Fruit fly (Drosophila melanogaster) whole organism, embryonic: ENCODE measurements around the gene ham.

ENCODE experiments used
- Abd-B ChIP-seq: fragments of 200-800 bp; sonication (Bioruptor generic); optimal IDR thresholded peaks from 2 replicates; lab custom pipeline; 2018; ENCODE audit warnings: missing biosample characterization, mild to moderate bottlenecking, missing genetic modification characterization, moderate library complexity
- Atf-2 ChIP-seq: fragments of 200-800 bp; sonication (Bioruptor generic); optimal IDR thresholded peaks from 2 replicates; lab custom pipeline; 2016; ENCODE audit warnings: missing biosample characterization, missing genetic modification characterization
- Atf3 ChIP-seq: fragments of 200-800 bp; sonication (Bioruptor generic); optimal IDR thresholded peaks from 3 replicates; lab custom pipeline; 2016; ENCODE audit warnings: missing biosample characterization, missing genetic modification characterization
- Awh ChIP-seq: fragments of 200-800 bp; sonication (Bioruptor generic); IDR thresholded peaks from 2 replicates; pipeline ENCODE4, ENCODE4 v1.3.6; 2022; ENCODE audit warnings: missing biosample characterization, missing genetic modification characterization
- CG10209 ChIP-seq: fragments of 200-800 bp; sonication (Bioruptor generic); optimal IDR thresholded peaks from 3 replicates; lab custom pipeline; 2017; ENCODE audit warnings: missing biosample characterization, mild to moderate bottlenecking, missing genetic modification characterization, missing genetic modification reagents
- CG10979 ChIP-seq: fragments of 200-800 bp; sonication (Bioruptor generic); optimal IDR thresholded peaks from 2 replicates; lab custom pipeline; 2018; ENCODE audit warnings: missing biosample characterization, mild to moderate bottlenecking, missing genetic modification characterization, moderate library complexity
- CG11695 ChIP-seq: fragments of 200-800 bp; sonication (Bioruptor generic); IDR thresholded peaks from 3 replicates; pipeline ENCODE4 v1.3.6; 2022; ENCODE audit warnings: missing biosample characterization, missing genetic modification characterization
- CG12391 ChIP-seq: fragments of 200-800 bp; sonication (Bioruptor generic); optimal IDR thresholded peaks from 3 replicates; lab custom pipeline; 2018; ENCODE audit warnings: missing biosample characterization, mild to moderate bottlenecking, missing genetic modification characterization, moderate library complexity
- CG12769 ChIP-seq: fragments of 200-800 bp; sonication (Bioruptor generic); optimal IDR thresholded peaks from 2 replicates; lab custom pipeline; 2019; ENCODE audit warnings: missing biosample characterization, mild to moderate bottlenecking, missing genetic modification characterization, moderate library complexity
- CG17328 ChIP-seq: fragments of 200-800 bp; sonication (Bioruptor generic); IDR thresholded peaks from 2 replicates; pipeline ENCODE4 v1.3.6; 2022; ENCODE audit warnings: missing biosample characterization, missing genetic modification characterization
- CG17829 ChIP-seq: fragments of 200-800 bp; optimal IDR thresholded peaks from 2 replicates; lab custom pipeline; 2019; ENCODE audit warnings: missing biosample characterization, mild to moderate bottlenecking, missing genetic modification characterization, moderate library complexity
- CG18262 ChIP-seq: fragments of 200-800 bp; optimal IDR thresholded peaks from 3 replicates; lab custom pipeline; 2019; ENCODE audit warnings: missing biosample characterization, mild to moderate bottlenecking, missing genetic modification characterization, moderate library complexity
- CG18599 ChIP-seq: fragments of 200-800 bp; sonication (Bioruptor generic); optimal IDR thresholded peaks from 3 replicates; lab custom pipeline; 2017; ENCODE audit warnings: missing biosample characterization, missing genetic modification characterization, mild to moderate bottlenecking, moderate library complexity, missing genetic modification reagents
- CG2116 ChIP-seq: fragments of 200-800 bp; sonication (Bioruptor generic); optimal IDR thresholded peaks from 3 replicates; lab custom pipeline; 2018; ENCODE audit warnings: missing biosample characterization, mild to moderate bottlenecking, missing genetic modification characterization
- CG30403 ChIP-seq: fragments of 200-800 bp; sonication (Bioruptor generic); optimal IDR thresholded peaks from 3 replicates; lab custom pipeline; 2016; ENCODE audit warnings: missing biosample characterization, missing genetic modification characterization
- CG31388 ChIP-seq: fragments of 200-800 bp; sonication (Bioruptor generic); optimal IDR thresholded peaks from 2 replicates; lab custom pipeline; 2016; ENCODE audit warnings: missing biosample characterization, missing genetic modification characterization
- CG3163 ChIP-seq: fragments of 200-800 bp; sonication (Bioruptor generic); optimal IDR thresholded peaks from 3 replicates; lab custom pipeline; 2016; ENCODE audit warnings: missing biosample characterization, missing genetic modification characterization
- CG3726 ChIP-seq: fragments of 200-800 bp; sonication (Bioruptor generic); IDR thresholded peaks from 3 replicates; pipeline ENCODE4, ENCODE4 v1.3.6; 2022; ENCODE audit warnings: missing biosample characterization, missing genetic modification characterization
- CG4424 ChIP-seq: fragments of 200-800 bp; sonication (Bioruptor generic); optimal IDR thresholded peaks from 3 replicates; lab custom pipeline; 2016; ENCODE audit warnings: missing biosample characterization, missing genetic modification characterization
- CG4730 ChIP-seq: fragments of 200-800 bp; sonication (Bioruptor generic); IDR thresholded peaks from 2 replicates; pipeline ENCODE4 v1.3.6; 2022; ENCODE audit warnings: missing biosample characterization, missing genetic modification characterization
- CG4854 ChIP-seq: fragments of 200-800 bp; sonication (Bioruptor generic); optimal IDR thresholded peaks from 2 replicates; lab custom pipeline; 2016; ENCODE audit warnings: missing biosample characterization, missing genetic modification characterization, inconsistent platforms
- CG7271 ChIP-seq: fragments of 200-800 bp; sonication (Bioruptor generic); optimal IDR thresholded peaks from 2 replicates; lab custom pipeline; 2018; ENCODE audit warnings: missing biosample characterization, mild to moderate bottlenecking, missing genetic modification characterization, moderate library complexity
- CG7556 ChIP-seq: fragments of 200-800 bp; sonication (Bioruptor generic); optimal IDR thresholded peaks from 2 replicates; lab custom pipeline; 2017; ENCODE audit warnings: missing biosample characterization, mild to moderate bottlenecking, missing genetic modification characterization
- CG9727 ChIP-seq: fragments of 200-800 bp; sonication (Bioruptor generic); optimal IDR thresholded peaks from 3 replicates; lab custom pipeline; 2017; ENCODE audit warnings: missing biosample characterization, mild to moderate bottlenecking, missing genetic modification characterization
- CkIIα-i1 ChIP-seq: fragments of 200-800 bp; sonication (Bioruptor generic); IDR thresholded peaks from 2 replicates; pipeline ENCODE4 v1.3.6; 2022; ENCODE audit warnings: missing biosample characterization, missing genetic modification characterization
- Dip2 ChIP-seq: fragments of 200-800 bp; sonication (Bioruptor generic); IDR thresholded peaks from 2 replicates; pipeline ENCODE4 v1.3.6; 2022; ENCODE audit warnings: missing biosample characterization, missing genetic modification characterization
- Dll ChIP-seq: fragments of 200-800 bp; sonication (Bioruptor generic); IDR thresholded peaks from 4 replicates; pipeline ENCODE4 v1.3.6; 2022; ENCODE audit warnings: missing biosample characterization, missing genetic modification characterization; ENCODE audit not compliant: partially characterized antibody
- E2f2 ChIP-seq: fragments of 200-800 bp; sonication (Bioruptor generic); IDR thresholded peaks from 2 replicates; pipeline ENCODE4 v1.3.6; 2022; ENCODE audit warnings: missing biosample characterization, missing genetic modification characterization
- Ets65A ChIP-seq: fragments of 200-800 bp; sonication (Bioruptor generic); peaks from one replicate; lab custom pipeline; 2016; ENCODE audit warnings: missing biosample characterization, missing genetic modification characterization
- Hr51 ChIP-seq, 2 experiments: fragments of 200-800 bp; sonication (Bioruptor generic); optimal IDR thresholded peaks; 2 replicates in 1 of 2; 3 replicates in 1 of 2; lab custom pipeline; 2016 to 2018; ENCODE audit warnings: missing biosample characterization in 2 of 2, missing genetic modification characterization in 2 of 2, mild to moderate bottlenecking in 1 of 2, moderate library complexity in 1 of 2
- Lim3 ChIP-seq: fragments of 200-800 bp; sonication (Bioruptor generic); IDR thresholded peaks from 2 replicates; pipeline ENCODE4 v1.3.6; 2022; ENCODE audit warnings: missing biosample characterization, missing genetic modification characterization
- Oaz ChIP-seq: fragments of 200-800 bp; sonication (Bioruptor generic); IDR thresholded peaks from 2 replicates; pipeline ENCODE4 v1.3.6; 2022; ENCODE audit warnings: missing biosample characterization, missing genetic modification characterization
- Ptx1 ChIP-seq: fragments of 200-800 bp; sonication (Bioruptor generic); IDR thresholded peaks from 2 replicates; pipeline ENCODE4 v1.3.6; 2022; ENCODE audit warnings: missing biosample characterization, missing genetic modification characterization
- Rfx ChIP-seq: fragments of 200-800 bp; sonication (Bioruptor generic); IDR thresholded peaks from 2 replicates; pipeline ENCODE4 v1.3.6; 2022; ENCODE audit warnings: missing biosample characterization, missing genetic modification characterization
- Rx ChIP-seq: fragments of 200-800 bp; sonication (Bioruptor generic); IDR thresholded peaks from 2 replicates; pipeline ENCODE4 v1.3.6; 2022; ENCODE audit warnings: missing biosample characterization, missing genetic modification characterization
- chif ChIP-seq, 2 experiments: fragments of 200-800 bp; sonication (Bioruptor generic); optimal IDR thresholded peaks; 3 replicates each; lab custom pipeline; 2016; ENCODE audit warnings: missing biosample characterization in 2 of 2, missing genetic modification characterization in 2 of 2
- dpn ChIP-seq, 2 experiments: fragments of 200-800 bp; sonication (Bioruptor generic); optimal IDR thresholded peaks; 3 replicates each; lab custom pipeline; 2016; ENCODE audit warnings: missing biosample characterization in 2 of 2, missing genetic modification characterization in 2 of 2
- fd102C ChIP-seq: fragments of 200-800 bp; sonication (Bioruptor generic); optimal IDR thresholded peaks from 2 replicates; lab custom pipeline; 2018; ENCODE audit warnings: missing biosample characterization, mild to moderate bottlenecking, missing genetic modification characterization, moderate library complexity
- gem ChIP-seq: fragments of 200-800 bp; sonication (Bioruptor generic); optimal IDR thresholded peaks from 2 replicates; lab custom pipeline; 2019; ENCODE audit warnings: missing biosample characterization, mild to moderate bottlenecking, missing genetic modification characterization, moderate library complexity
- grau ChIP-seq: fragments of 200-800 bp; optimal IDR thresholded peaks from 3 replicates; lab custom pipeline; 2019; ENCODE audit warnings: missing biosample characterization, mild to moderate bottlenecking, missing genetic modification characterization, moderate library complexity
- hth ChIP-seq: fragments of >200 bp; optimal IDR thresholded peaks from 2 replicates; lab custom pipeline; 2017; ENCODE audit warnings: inconsistent platforms
- ind ChIP-seq: fragments of 200-800 bp; sonication (Bioruptor generic); optimal IDR thresholded peaks from 3 replicates; lab custom pipeline; 2016; ENCODE audit warnings: missing biosample characterization, missing genetic modification characterization
- odd ChIP-seq: fragments of 200-800 bp; sonication (Bioruptor generic); optimal IDR thresholded peaks from 2 replicates; lab custom pipeline; 2017; ENCODE audit warnings: missing biosample characterization, mild to moderate bottlenecking, missing genetic modification characterization
- phol ChIP-seq: fragments of 200-800 bp; sonication (Bioruptor generic); optimal IDR thresholded peaks from 3 replicates; lab custom pipeline; 2018; ENCODE audit warnings: missing biosample characterization, mild to moderate bottlenecking, missing genetic modification characterization, moderate library complexity
- repo ChIP-seq: fragments of 200-800 bp; sonication (Bioruptor generic); optimal IDR thresholded peaks from 2 replicates; lab custom pipeline; 2016; ENCODE audit warnings: missing biosample characterization, missing genetic modification characterization
- ssp ChIP-seq: fragments of 200-800 bp; sonication (Bioruptor generic); IDR thresholded peaks from 2 replicates; pipeline ENCODE4 v1.3.6; 2022; ENCODE audit warnings: missing biosample characterization, missing genetic modification characterization
- tna ChIP-seq: fragments of 200-800 bp; sonication (Bioruptor generic); IDR thresholded peaks from 2 replicates; pipeline ENCODE4 v1.3.6; 2022; ENCODE audit warnings: missing biosample characterization, missing genetic modification characterization; ENCODE audit not compliant: partially characterized antibody
- unc-4 ChIP-seq: fragments of 200-800 bp; sonication (Bioruptor generic); IDR thresholded peaks from 2 replicates; pipeline ENCODE4 v1.3.6; 2022; ENCODE audit warnings: missing biosample characterization, missing genetic modification characterization; ENCODE audit not compliant: partially characterized antibody
- unpg ChIP-seq: fragments of 200-800 bp; sonication (Bioruptor generic); optimal IDR thresholded peaks from 3 replicates; lab custom pipeline; 2018; ENCODE audit warnings: missing biosample characterization, mild to moderate bottlenecking, missing genetic modification characterization, moderate library complexity
- vvl ChIP-seq: fragments of 200-800 bp; sonication (Bioruptor generic); IDR thresholded peaks from 2 replicates; pipeline ENCODE4 v1.3.6; 2022; ENCODE audit warnings: missing biosample characterization, missing genetic modification characterization

Gene ham

dm6 chr2L:18808754-18809329, 16.1 kb upstream of the ham start (continued):
- TF ChIP-seq CkIIα-i1 (GFP tag; lab: Robert Waterston, UW) (no peak), hth (lab: Kevin White, UChicago) (no peak), CG18262 (tag; lab: Kevin White, UChicago) (peak; percentile 38), CG4854 (GFP tag; lab: Kevin White, UChicago) (no peak), CG30403 (GFP tag; lab: Kevin White, UChicago) (peak; percentile 31), CG12391 (tag; lab: Kevin White, UChicago) (peak; percentile 30), Dll (GFP tag; lab: Robert Waterston, UW) (no peak), CG4424 (GFP tag; lab: Kevin White, UChicago) (peak; percentile 26), CG10209 (GFP tag; lab: Kevin White, UChicago) (no peak), Lim3 (GFP tag; lab: Robert Waterston, UW) (no peak), CG17829 (tag; lab: Kevin White, UChicago) (peak; percentile 46), CG11695 (GFP tag; lab: Robert Waterston, UW) (0 out of 3 replicates have a peak, but pooled peaks have one; percentile 16), CG3726 (GFP tag; lab: Robert Waterston, UW) (no peak), Abd-B (GFP tag; lab: Kevin White, UChicago) (no peak), CG10979 (tag; lab: Kevin White, UChicago) (peak; percentile 50), Dip2 (GFP tag; lab: Robert Waterston, UW) (no peak), fd102C (GFP tag; lab: Kevin White, UChicago) (peak; percentile 41), CG7271 (tag; lab: Kevin White, UChicago) (no peak), Rfx (GFP tag; lab: Robert Waterston, UW) (0 out of 2 replicates have a peak, but pooled peaks have one; percentile 23), odd (GFP tag; lab: Kevin White, UChicago) (no peak), dpn (GFP tag; optimal IDR thresholded peaks at IDR 0.05; lab: Kevin White, UChicago) (no peak), Atf3 (GFP tag; lab: Kevin White, UChicago) (no peak), CG31388 (GFP tag; lab: Kevin White, UChicago) (no peak), unc-4 (no peak), tna (no peak), Rx (GFP tag; lab: Robert Waterston, UW) (no peak), CG18599 (GFP tag; lab: Kevin White, UChicago) (peak; percentile 26), repo (GFP tag; lab: Kevin White, UChicago) (no peak), Oaz (GFP tag; lab: Robert Waterston, UW) (no peak), Atf-2 (GFP tag; lab: Kevin White, UChicago) (no peak), grau (peak; percentile 23), CG12769 (tag; lab: Kevin White, UChicago) (no peak), CG17328 (GFP tag; lab: Robert Waterston, UW) (0 out of 2 replicates have a peak, but pooled peaks have one; percentile 29), chif (GFP tag; optimal IDR thresholded peaks at IDR 0.05; lab: Kevin White, UChicago) (peak in 1 of 2 experiments; percentile 10), Ptx1 (peak; percentile 32; the same call in 1 of the 2 replicates), ind (GFP tag; lab: Kevin White, UChicago) (no peak), ssp (GFP tag; lab: Robert Waterston, UW) (peak; percentile 28; the same call in 1 of the 2 replicates), Awh (peak; percentile 57; the same call in 1 of the 2 replicates), CG9727 (peak; percentile 60), phol (tag; lab: Kevin White, UChicago) (peak; percentile 40), Hr51 (GFP tag; optimal IDR thresholded peaks at IDR 0.05; lab: Kevin White, UChicago) (peak in 1 of 2 experiments; percentile 4), CG4730 (no peak), CG7556 (peak; percentile 39), E2f2 (GFP tag; lab: Robert Waterston, UW) (no peak; the same call in 1 of the 2 replicates), CG2116 (GFP tag; lab: Kevin White, UChicago) (no peak), unpg (GFP tag; lab: Kevin White, UChicago) (peak; percentile 42), vvl (GFP tag; lab: Robert Waterston, UW) (peak; percentile 16; the same call in 1 of the 2 replicates), Ets65A (GFP tag; lab: Kevin White, UChicago) (peak; percentile 35), gem (peak; percentile 55), CG3163 (GFP tag; lab: Kevin White, UChicago) (no peak)
